Worm (Caenorhabditis elegans): ENCODE results near the gene col-160.

ce11 chrV:13209567-13209966, 7.6 kb upstream of the col-160 start, which contains the start of gene F57B1.6:
- no peak for TF ChIP-seq ceh-82 (tag; optimal IDR thresholded peaks at IDR 0.05)
- TF ChIP-seq snpc-4 (tag; optimal IDR thresholded peaks at IDR 0.05), result no peak
- no peak for TF ChIP-seq ztf-11 (tag; optimal IDR thresholded peaks at IDR 0.05)
